Worm (Caenorhabditis elegans): ENCODE data around the gene C29F3.3.

- TF ChIP-seq nhr-90 (tag; optimal IDR thresholded peaks at IDR 0.05; ENCODE audit: poor library complexity) (no peak), zag-1 (tag; optimal IDR thresholded peaks at IDR 0.05) (no peak), ces-1 (GFP tag; optimal IDR thresholded peaks at IDR 0.05) (no peak), lin-15B (tag; optimal IDR thresholded peaks at IDR 0.05) (no peak), unc-62 (GFP tag; optimal IDR thresholded peaks at IDR 0.05) (no peak), elt-2 (tag; optimal IDR thresholded peaks at IDR 0.05) (peak; percentile 98), sox-4 (tag; optimal IDR thresholded peaks at IDR 0.05) (no peak), aly-2 (tag; optimal IDR thresholded peaks at IDR 0.05) (no peak)
Measured at ce11 chrV:15354648-15355047, 7.5 kb upstream of the C29F3.3 start, which contains the start of gene C29F3.7.
